Worm (Caenorhabditis elegans) whole organism, young adult: ENCODE measurements around the gene srh-295.

ENCODE experiments used
- F22D6.2 ChIP-seq: sonication (generic microtip); optimal IDR thresholded peaks from 2 replicates; lab custom pipeline; 2016; ENCODE audit warnings: mild to moderate bottlenecking, missing genetic modification characterization, missing compliant biosample characterization
- F39B2.1 ChIP-seq: fragments of 200-800 bp; sonication (Bioruptor generic); IDR thresholded peaks from 2 replicates; pipeline ENCODE4 v1.3.6; 2022; ENCODE audit warnings: missing genetic modification reagents, missing genetic modification characterization, missing compliant biosample characterization
- F55B11.4 ChIP-seq: sonication (generic microtip); optimal IDR thresholded peaks from 2 replicates; lab custom pipeline; 2016; ENCODE audit warnings: missing compliant biosample characterization, missing genetic modification characterization, borderline replicate concordance; ENCODE audit not compliant: insufficient read depth
- T26A5.8 ChIP-seq: sonication (generic microtip); optimal IDR thresholded peaks from 2 replicates; lab custom pipeline; 2016; ENCODE audit warnings: missing genetic modification characterization, missing compliant biosample characterization
- Y53G8AR.9 ChIP-seq: fragments of 200-800 bp; sonication (Bioruptor generic); conservative IDR thresholded peaks from 2 replicates; pipeline ENCODE4 v1.3.6; 2022; ENCODE audit warnings: missing genetic modification reagents, missing genetic modification characterization, missing compliant biosample characterization
- Y56A3A.18 ChIP-seq: fragments of 200-800 bp; sonication (Bioruptor generic); IDR thresholded peaks from 2 replicates; pipeline ENCODE4 v1.3.6; 2022; ENCODE audit warnings: missing genetic modification reagents, missing genetic modification characterization, missing compliant biosample characterization
- Y79H2A.3 ChIP-seq: fragments of 200-800 bp; sonication (Bioruptor generic); conservative IDR thresholded peaks from 2 replicates; pipeline ENCODE4 v1.3.6; 2022; ENCODE audit warnings: missing genetic modification reagents, missing genetic modification characterization, missing compliant biosample characterization
- Y95B8A.8 ChIP-seq: fragments of 200-800 bp; sonication (Bioruptor generic); IDR thresholded peaks from 2 replicates; pipeline ENCODE4 v1.3.6; 2022; ENCODE audit warnings: missing genetic modification reagents, missing genetic modification characterization, missing compliant biosample characterization
- aptf-2 ChIP-seq: fragments of 200-800 bp; sonication (Bioruptor generic); conservative IDR thresholded peaks from 2 replicates; pipeline ENCODE4 v1.3.6; 2022; ENCODE audit warnings: missing genetic modification reagents, missing genetic modification characterization, missing compliant biosample characterization
- atf-7 ChIP-seq: sonication (generic microtip); optimal IDR thresholded peaks from 2 replicates; lab custom pipeline; 2017; ENCODE audit warnings: mild to moderate bottlenecking, missing genetic modification characterization, missing compliant biosample characterization
- attf-5 ChIP-seq: fragments of 200-800 bp; sonication (Bioruptor generic); optimal IDR thresholded peaks from 2 replicates; lab custom pipeline; 2018; ENCODE audit warnings: mild to moderate bottlenecking, missing genetic modification characterization, missing compliant biosample characterization
- bed-2 ChIP-seq: fragments of 200-800 bp; sonication (Bioruptor generic); IDR thresholded peaks from 2 replicates; pipeline ENCODE4 v1.3.6; 2022; ENCODE audit warnings: missing genetic modification reagents, missing genetic modification characterization, missing compliant biosample characterization
- ccch-3 ChIP-seq: fragments of 200-800 bp; sonication (Bioruptor generic); optimal IDR thresholded peaks from 2 replicates; lab custom pipeline; 2018; ENCODE audit warnings: mild to moderate bottlenecking, missing genetic modification characterization, missing compliant biosample characterization
- cebp-1 ChIP-seq, 2 experiments: fragments of 200-800 bp in 1 of 2; sonication (Bioruptor generic) in 1 of 2; sonication (generic microtip) in 1 of 2; IDR thresholded peaks in 1 of 2; optimal IDR thresholded peaks in 1 of 2; 2 replicates each; pipeline versions ENCODE4 v1.3.6 to Lab custom; 2017 to 2022; ENCODE audit warnings: missing compliant biosample characterization in 2 of 2, missing genetic modification characterization in 2 of 2, mild to moderate bottlenecking in 1 of 2, missing genetic modification reagents in 1 of 2, moderate library complexity in 1 of 2
- ceh-100 ChIP-seq: fragments of 200-800 bp; sonication (Bioruptor generic); IDR thresholded peaks from 2 replicates; pipeline ENCODE4 v1.3.6; 2022; ENCODE audit warnings: missing genetic modification reagents, missing genetic modification characterization, missing compliant biosample characterization
- ceh-40 ChIP-seq: fragments of 200-800 bp; sonication (Bioruptor generic); IDR thresholded peaks from 2 replicates; pipeline ENCODE4 v1.3.6; 2022; ENCODE audit warnings: missing genetic modification characterization, missing compliant biosample characterization
- ceh-58 ChIP-seq: fragments of 200-800 bp; sonication (Bioruptor generic); IDR thresholded peaks from 2 replicates; pipeline ENCODE4 v1.3.6; 2022; ENCODE audit warnings: missing genetic modification characterization, missing compliant biosample characterization
- ceh-79 ChIP-seq: sonication (generic microtip); optimal IDR thresholded peaks from 2 replicates; lab custom pipeline; 2017; ENCODE audit warnings: mild to moderate bottlenecking, missing genetic modification characterization, missing compliant biosample characterization
- ceh-91 ChIP-seq: fragments of 200-800 bp; sonication (Bioruptor generic); IDR thresholded peaks from 2 replicates; pipeline ENCODE4 v1.3.6; 2022; ENCODE audit warnings: missing genetic modification reagents, missing genetic modification characterization, missing compliant biosample characterization
- egl-18 ChIP-seq: fragments of 200-800 bp; sonication (Bioruptor generic); IDR thresholded peaks from 2 replicates; pipeline ENCODE4 v1.3.6; 2022; ENCODE audit warnings: missing genetic modification reagents, missing genetic modification characterization, missing compliant biosample characterization
- ets-4 ChIP-seq: fragments of 200-800 bp; sonication (Bioruptor generic); optimal IDR thresholded peaks from 2 replicates; lab custom pipeline; 2018; ENCODE audit warnings: mild to moderate bottlenecking, missing genetic modification characterization, missing compliant biosample characterization
- hlh-12 ChIP-seq: sonication (generic microtip); optimal IDR thresholded peaks from 2 replicates; lab custom pipeline; 2016; ENCODE audit warnings: missing genetic modification characterization, missing compliant biosample characterization
- hmg-1.2 ChIP-seq: fragments of 200-800 bp; sonication (Bioruptor generic); IDR thresholded peaks from 2 replicates; pipeline ENCODE4 v1.3.6; 2022; ENCODE audit warnings: missing genetic modification reagents, missing genetic modification characterization, missing compliant biosample characterization
- lin-35 ChIP-seq, 3 experiments: fragments of 150-350 bp in 2 of 3; sonication (generic microtip) in 1 of 3; optimal IDR thresholded peaks; 2 replicates each; lab custom pipeline; 2014 to 2018; ENCODE audit warnings: missing biosample characterization in 3 of 3, missing genetic modification characterization in 3 of 3, missing genetic modification reagents in 3 of 3
- madf-3 ChIP-seq: fragments of 200-800 bp; sonication (Bioruptor generic); IDR thresholded peaks from 2 replicates; pipeline ENCODE4 v1.3.6; 2022; ENCODE audit warnings: missing genetic modification reagents, missing genetic modification characterization, missing compliant biosample characterization
- madf-8 ChIP-seq: fragments of 200-800 bp; sonication (Bioruptor generic); conservative IDR thresholded peaks from 2 replicates; pipeline ENCODE4 v1.3.6; 2022; ENCODE audit warnings: missing genetic modification reagents, missing genetic modification characterization, missing compliant biosample characterization
- mcd-1 ChIP-seq: fragments of 200-800 bp; sonication (Bioruptor generic); IDR thresholded peaks from 2 replicates; pipeline ENCODE4 v1.3.6; 2022; ENCODE audit warnings: missing genetic modification reagents, missing genetic modification characterization, missing compliant biosample characterization
- mel-28 ChIP-seq: sonication (generic microtip); optimal IDR thresholded peaks from 2 replicates; lab custom pipeline; 2016; ENCODE audit warnings: borderline replicate concordance, mild to moderate bottlenecking, missing genetic modification characterization, missing compliant biosample characterization
- nfya-1 ChIP-seq: sonication (generic microtip); optimal IDR thresholded peaks from 2 replicates; lab custom pipeline; 2017; ENCODE audit warnings: antibody characterized with exemption, missing compliant biosample characterization, missing genetic modification characterization, borderline replicate concordance; ENCODE audit not compliant: insufficient read depth
- nfyb-1 ChIP-seq: fragments of 200-800 bp; sonication (Bioruptor generic); IDR thresholded peaks from 2 replicates; pipeline ENCODE4 v1.3.6; 2022; ENCODE audit warnings: missing genetic modification reagents, missing genetic modification characterization, missing compliant biosample characterization
- nhr-80 ChIP-seq: sonication (generic microtip); optimal IDR thresholded peaks from 2 replicates; lab custom pipeline; 2016; ENCODE audit warnings: missing genetic modification characterization, missing compliant biosample characterization
- nhr-90 ChIP-seq: sonication (generic microtip); optimal IDR thresholded peaks from 2 replicates; lab custom pipeline; 2016; ENCODE audit warnings: missing genotype, mild to moderate bottlenecking, missing genetic modification characterization, missing compliant biosample characterization
- rpc-1 ChIP-seq, 2 experiments: fragments of 150-350 bp in 1 of 2; sonication (generic microtip) in 1 of 2; optimal IDR thresholded peaks; 2 replicates each; lab custom pipeline; 2014 to 2018; ENCODE audit warnings: missing biosample characterization in 1 of 2, missing genetic modification characterization in 1 of 2, missing genetic modification reagents in 1 of 2, missing genotype in 1 of 2
- sdz-38 ChIP-seq: sonication (generic microtip); optimal IDR thresholded peaks from 2 replicates; lab custom pipeline; 2016; ENCODE audit warnings: missing genotype, missing genetic modification characterization, missing compliant biosample characterization
- snpc-3.4 ChIP-seq: sonication (generic microtip); optimal IDR thresholded peaks from 2 replicates; lab custom pipeline; 2017; ENCODE audit warnings: missing genetic modification characterization, mild to moderate bottlenecking, missing compliant biosample characterization, antibody characterized with exemption, moderate library complexity, missing genotype, missing genetic modification reagents
- tlf-1 ChIP-seq: fragments of 200-800 bp; sonication (Bioruptor generic); optimal IDR thresholded peaks from 2 replicates; lab custom pipeline; 2018; ENCODE audit warnings: mild to moderate bottlenecking, missing genetic modification characterization, missing compliant biosample characterization
- unc-130 ChIP-seq: sonication (generic microtip); optimal IDR thresholded peaks from 2 replicates; lab custom pipeline; 2016; ENCODE audit warnings: missing genetic modification reagents, missing genetic modification characterization, missing compliant biosample characterization
- unc-62 ChIP-seq: fragments of 150-350 bp; optimal IDR thresholded peaks from 2 replicates; lab custom pipeline; 2014; ENCODE audit warnings: missing biosample characterization, missing genetic modification reagents, missing genetic modification characterization
- zim-3 ChIP-seq: sonication (generic microtip); optimal IDR thresholded peaks from 2 replicates; lab custom pipeline; 2017; ENCODE audit warnings: mild to moderate bottlenecking, missing genetic modification characterization, moderate library complexity, missing compliant biosample characterization
- ztf-18 ChIP-seq: sonication (generic microtip); optimal IDR thresholded peaks from 2 replicates; lab custom pipeline; 2016; ENCODE audit warnings: missing genotype, mild to moderate bottlenecking, missing genetic modification characterization, missing compliant biosample characterization
- ztf-22 ChIP-seq: fragments of 200-800 bp; sonication (Bioruptor generic); optimal IDR thresholded peaks from 2 replicates; lab custom pipeline; 2018; ENCODE audit warnings: mild to moderate bottlenecking, missing genetic modification characterization, moderate library complexity, missing compliant biosample characterization

The srh-295 gene

DNA sequence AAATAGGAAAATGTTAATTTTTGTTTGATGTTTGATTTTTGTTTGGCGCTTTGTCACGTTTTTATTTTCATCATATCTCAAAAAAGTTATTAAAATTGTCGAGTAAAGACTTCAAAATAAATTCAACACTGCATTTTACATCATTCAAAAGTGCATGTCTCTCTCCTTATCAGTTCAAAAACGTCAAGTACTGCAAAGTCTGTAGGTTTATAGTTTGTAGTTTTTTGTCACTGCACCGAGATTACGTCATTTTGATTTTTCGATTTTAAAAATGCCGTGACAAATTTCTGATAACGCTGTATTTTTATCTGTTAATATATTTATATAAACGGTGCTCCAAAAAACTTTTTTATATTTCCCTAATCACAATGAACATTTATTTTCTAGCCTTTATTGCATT is 24.2 kb downstream of the srh-295 start, which contains the start of gene C29F3.7:
Gene C29F3.7 (plus strand): TSS at position 254 of the 400 bp plus-strand sequence.
- TF ChIP-seq hlh-12 (tag; lab: Kevin White, UChicago) = no peak
- TF ChIP-seq nfyb-1 (GFP tag; lab: Robert Waterston, UW) = no peak
- TF ChIP-seq mcd-1 (GFP tag; lab: Robert Waterston, UW) = no peak
- no peak for TF ChIP-seq madf-8 (GFP tag; lab: Robert Waterston, UW)
- no peak for TF ChIP-seq F39B2.1 (GFP tag; lab: Robert Waterston, UW)
- peak; percentile 16; the same call in 1 of the 2 replicates for TF ChIP-seq cebp-1 (GFP tag; IDR thresholded peaks at IDR 0.05; lab: Robert Waterston, UW)
- no peak for TF ChIP-seq cebp-1 (tag; optimal IDR thresholded peaks at IDR 0.05; lab: Kevin White, UChicago)
- TF ChIP-seq snpc-3.4 (tag; lab: Kevin White, UChicago) = no peak
- TF ChIP-seq ceh-91 (GFP tag; lab: Robert Waterston, UW) = no peak
- TF ChIP-seq nhr-90 = no peak
- TF ChIP-seq unc-62 (GFP tag; lab: Kevin White, UChicago) = peak; percentile 49
- peak; percentile 85 for TF ChIP-seq atf-7
- no peak for TF ChIP-seq bed-2
- TF ChIP-seq Y79H2A.3 = no peak
- peak; percentile 78 for TF ChIP-seq ztf-22
- TF ChIP-seq ets-4 (GFP tag; lab: Kevin White, UChicago) = no peak
- no peak for TF ChIP-seq Y53G8AR.9 (GFP tag; lab: Robert Waterston, UW)
- TF ChIP-seq ceh-40 = no peak
- no peak for TF ChIP-seq ccch-3 (GFP tag; lab: Kevin White, UChicago)
- TF ChIP-seq zim-3 (tag; lab: Kevin White, UChicago) = no peak
- TF ChIP-seq nhr-80 = peak; percentile 92

DNA sequence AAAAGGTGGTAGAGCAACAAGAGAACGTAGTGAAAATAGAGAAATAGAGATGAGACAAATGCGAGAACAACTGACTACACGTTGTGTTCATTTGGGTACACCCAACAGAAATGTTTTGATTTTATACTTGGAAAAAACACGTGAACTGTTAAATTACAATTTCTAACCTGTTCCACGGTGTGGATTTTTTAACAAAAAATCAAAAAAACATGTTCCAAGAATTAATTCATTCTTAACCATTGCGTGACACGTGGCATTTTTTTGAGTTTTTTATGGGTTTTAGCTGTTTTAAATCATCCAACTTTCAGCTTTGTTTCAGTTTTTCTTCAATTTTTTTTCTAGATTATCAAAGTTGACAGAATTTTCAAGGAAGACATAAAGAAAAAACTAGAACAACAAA is 31.0 kb downstream of the srh-295 start, which contains the start of gene ech-1.1:
Gene ech-1.1 (minus strand): TSS at position 101 of the 400 bp plus-strand sequence.
- 0 out of 2 replicates have a peak, but pooled peaks have one; percentile 45 for TF ChIP-seq hmg-1.2 (GFP tag; lab: Robert Waterston, UW)

DNA sequence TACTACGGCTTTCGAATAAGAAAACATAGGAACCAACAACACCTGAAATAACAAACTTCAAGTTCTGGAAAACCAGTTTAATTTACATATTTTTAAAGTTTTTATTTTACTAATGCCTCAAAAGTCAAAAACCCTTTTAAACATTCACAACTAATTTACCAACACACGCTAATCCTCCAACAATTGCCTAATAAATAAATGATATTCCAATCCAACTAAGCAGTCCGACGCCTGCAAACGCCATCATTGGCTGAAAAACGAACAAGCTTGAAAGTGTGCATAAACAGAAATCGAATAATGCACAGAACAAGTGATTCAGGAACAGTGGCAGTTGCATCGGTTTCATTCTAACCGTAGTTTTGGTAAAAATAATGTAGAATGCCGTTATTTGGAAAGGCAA is 37.4 kb downstream of the srh-295 start:
- TF ChIP-seq tlf-1 (no peak), ceh-58 (GFP tag; lab: Robert Waterston, UW) (no peak), Y79H2A.3 (no peak), T26A5.8 (tag; lab: Kevin White, UChicago) (no peak), attf-5 (GFP tag; lab: Kevin White, UChicago) (no peak), ztf-18 (no peak)
- TF ChIP-seq, all 124 proteins: peak for 0

- TF ChIP-seq snpc-3.4 (tag; lab: Kevin White, UChicago) (no peak), lin-35 (GFP tag; optimal IDR thresholded peaks at IDR 0.05; lab: Kevin White, UChicago) (no peak), Y95B8A.8 (GFP tag; lab: Robert Waterston, UW) (no peak), F22D6.2 (tag; lab: Kevin White, UChicago) (no peak), unc-130 (no peak), ceh-79 (tag; lab: Kevin White, UChicago) (no peak), rpc-1 (optimal IDR thresholded peaks at IDR 0.05; lab: Kevin White, UChicago) (no peak), rpc-1 (tag; optimal IDR thresholded peaks at IDR 0.05; lab: Kevin White, UChicago) (no peak)
These were observed 39.3 kb downstream of the srh-295 start, which contains the start of gene nhr-269 for ce11 chrV:15369707-15370106. TSS of gene nhr-269 (minus strand) at chrV:15369807.

ce11 chrV:15376223-15376622 is 45.8 kb downstream of the srh-295 start, which contains the start of gene srh-52:
TSS of gene srh-52 (minus strand) at chrV:15376323.
- TF ChIP-seq F55B11.4 (tag; lab: Kevin White, UChicago) = no peak
- no peak for TF ChIP-seq nfya-1 (tag; lab: Kevin White, UChicago)
- no peak for TF ChIP-seq aptf-2 (GFP tag; lab: Robert Waterston, UW)
- TF ChIP-seq sdz-38 = no peak
- no peak for TF ChIP-seq mel-28 (tag; lab: Kevin White, UChicago)
- no peak for TF ChIP-seq nhr-90
- TF ChIP-seq Y56A3A.18 = no peak
- TF ChIP-seq madf-3 (GFP tag; lab: Robert Waterston, UW) = no peak
- TF ChIP-seq ceh-40 = no peak
- no peak for TF ChIP-seq F39B2.1 (GFP tag; lab: Robert Waterston, UW)
- TF ChIP-seq ceh-100 (GFP tag; lab: Robert Waterston, UW) = no peak
- TF ChIP-seq rpc-1 (optimal IDR thresholded peaks at IDR 0.05; lab: Kevin White, UChicago) = no peak
- no peak for TF ChIP-seq rpc-1 (tag; optimal IDR thresholded peaks at IDR 0.05; lab: Kevin White, UChicago)
- TF ChIP-seq egl-18 (GFP tag; lab: Robert Waterston, UW) = no peak
- TF ChIP-seq unc-130 = no peak
